Fruit fly (Drosophila melanogaster) whole organism, embryonic: Measurements from ENCODE around the gene RpL27A.

Experiments used
- Antp ChIP-seq: fragments of 200-800 bp; sonication (Bioruptor generic); optimal IDR thresholded peaks from 3 replicates; lab custom pipeline; 2016; ENCODE audit warnings: missing biosample characterization, missing genetic modification characterization
- B-H1 ChIP-seq: fragments of 200-800 bp; sonication (Bioruptor generic); IDR thresholded peaks from 3 replicates; pipeline ENCODE4 v1.3.6; 2022; ENCODE audit warnings: missing biosample characterization, missing genetic modification characterization
- CG10147 ChIP-seq: fragments of 200-800 bp; sonication (Bioruptor generic); optimal IDR thresholded peaks from 2 replicates; lab custom pipeline; 2019; ENCODE audit warnings: missing biosample characterization, mild to moderate bottlenecking, missing genetic modification characterization, moderate library complexity
- CG11695 ChIP-seq: fragments of 200-800 bp; sonication (Bioruptor generic); IDR thresholded peaks from 3 replicates; pipeline ENCODE4 v1.3.6; 2022; ENCODE audit warnings: missing biosample characterization, missing genetic modification characterization
- CG11696 ChIP-seq: fragments of 200-800 bp; sonication (Bioruptor generic); IDR thresholded peaks from 2 replicates; pipeline ENCODE4 v1.3.6; 2022; ENCODE audit warnings: missing biosample characterization, missing genetic modification characterization
- CG12219 ChIP-seq: fragments of 200-800 bp; sonication (Bioruptor generic); optimal IDR thresholded peaks from 3 replicates; lab custom pipeline; 2018; ENCODE audit warnings: missing biosample characterization, mild to moderate bottlenecking, missing genetic modification characterization
- CG13424 ChIP-seq: fragments of 200-800 bp; sonication (Bioruptor generic); optimal IDR thresholded peaks from 2 replicates; lab custom pipeline; 2019; ENCODE audit warnings: missing biosample characterization, mild to moderate bottlenecking, missing genetic modification characterization, moderate library complexity
- CG13894 ChIP-seq: fragments of 200-800 bp; sonication (Bioruptor generic); optimal IDR thresholded peaks from 3 replicates; lab custom pipeline; 2018; ENCODE audit warnings: missing biosample characterization, mild to moderate bottlenecking, missing genetic modification characterization, moderate library complexity
- CG14710 ChIP-seq: fragments of 200-800 bp; sonication (Bioruptor generic); optimal IDR thresholded peaks from 3 replicates; lab custom pipeline; 2019; ENCODE audit warnings: missing biosample characterization, mild to moderate bottlenecking, missing genetic modification characterization, moderate library complexity
- CG15601 ChIP-seq: fragments of 200-800 bp; sonication (Bioruptor generic); optimal IDR thresholded peaks from 3 replicates; lab custom pipeline; 2019; ENCODE audit warnings: missing biosample characterization, mild to moderate bottlenecking, missing genetic modification characterization, moderate library complexity
- CG15696 ChIP-seq: fragments of 200-800 bp; sonication (Bioruptor generic); optimal IDR thresholded peaks from 2 replicates; lab custom pipeline; 2019; ENCODE audit warnings: missing biosample characterization, mild to moderate bottlenecking, missing genetic modification characterization, moderate library complexity
- CG1603 ChIP-seq: fragments of 200-800 bp; sonication (Bioruptor generic); optimal IDR thresholded peaks from 2 replicates; lab custom pipeline; 2019; ENCODE audit warnings: missing biosample characterization, mild to moderate bottlenecking, missing genetic modification characterization, moderate library complexity
- CG17829 ChIP-seq: fragments of 200-800 bp; optimal IDR thresholded peaks from 2 replicates; lab custom pipeline; 2019; ENCODE audit warnings: missing biosample characterization, mild to moderate bottlenecking, missing genetic modification characterization, moderate library complexity
- CG2199 ChIP-seq: fragments of 200-800 bp; sonication (Bioruptor generic); IDR thresholded peaks from 3 replicates; pipeline ENCODE4 v1.3.6; 2022; ENCODE audit warnings: missing biosample characterization, missing genetic modification characterization
- CG34422 ChIP-seq: fragments of 200-800 bp; sonication (Bioruptor generic); IDR thresholded peaks from 3 replicates; pipeline ENCODE4 v1.3.6; 2022; ENCODE audit warnings: missing biosample characterization, missing genetic modification characterization
- CG6175 ChIP-seq: fragments of 200-800 bp; sonication (Bioruptor generic); IDR thresholded peaks from 3 replicates; pipeline ENCODE4 v1.3.6; 2022; ENCODE audit warnings: missing biosample characterization, missing genetic modification characterization
- CG6654 ChIP-seq: fragments of 200-800 bp; sonication (Bioruptor generic); optimal IDR thresholded peaks from 2 replicates; lab custom pipeline; 2017; ENCODE audit warnings: missing biosample characterization, mild to moderate bottlenecking, missing genetic modification characterization
- CG6854 ChIP-seq: fragments of 200-800 bp; sonication (Bioruptor generic); optimal IDR thresholded peaks from 3 replicates; lab custom pipeline; 2017; ENCODE audit warnings: missing biosample characterization, mild to moderate bottlenecking, missing genetic modification characterization
- CG7556 ChIP-seq: fragments of 200-800 bp; sonication (Bioruptor generic); optimal IDR thresholded peaks from 2 replicates; lab custom pipeline; 2017; ENCODE audit warnings: missing biosample characterization, mild to moderate bottlenecking, missing genetic modification characterization
- CG7745 ChIP-seq: fragments of 200-800 bp; sonication (Bioruptor generic); optimal IDR thresholded peaks from 2 replicates; lab custom pipeline; 2018; ENCODE audit warnings: missing biosample characterization, mild to moderate bottlenecking, missing genetic modification characterization, moderate library complexity
- CG7839 ChIP-seq: fragments of 200-800 bp; sonication (Bioruptor generic); optimal IDR thresholded peaks from 3 replicates; lab custom pipeline; 2018; ENCODE audit warnings: missing biosample characterization, mild to moderate bottlenecking, missing genetic modification characterization, moderate library complexity
- CG8359 ChIP-seq: fragments of 200-800 bp; sonication (Bioruptor generic); optimal IDR thresholded peaks from 2 replicates; lab custom pipeline; 2017; ENCODE audit warnings: missing biosample characterization, mild to moderate bottlenecking, missing genetic modification characterization, borderline replicate concordance
- CG8944 ChIP-seq: fragments of 200-800 bp; sonication (Bioruptor generic); optimal IDR thresholded peaks from 3 replicates; lab custom pipeline; 2016; ENCODE audit warnings: missing biosample characterization, missing genetic modification characterization
- CG9932 ChIP-seq: fragments of 200-800 bp; sonication (Bioruptor generic); IDR thresholded peaks from 2 replicates; pipeline ENCODE4 v1.3.6; 2022; ENCODE audit warnings: missing biosample characterization, missing genetic modification characterization
- Dek ChIP-seq: fragments of 200-800 bp; sonication (Bioruptor generic); optimal IDR thresholded peaks from 3 replicates; lab custom pipeline; 2019; ENCODE audit warnings: missing biosample characterization, mild to moderate bottlenecking, missing genetic modification characterization, moderate library complexity
- Ets65A ChIP-seq: fragments of 200-800 bp; sonication (Bioruptor generic); peaks from one replicate; lab custom pipeline; 2016; ENCODE audit warnings: missing biosample characterization, missing genetic modification characterization
- Ets97D ChIP-seq: fragments of 200-800 bp; sonication (Bioruptor generic); optimal IDR thresholded peaks from 3 replicates; lab custom pipeline; 2016; ENCODE audit warnings: missing biosample characterization, missing genetic modification characterization
- Fer1 ChIP-seq: fragments of 200-800 bp; sonication (Bioruptor generic); optimal IDR thresholded peaks from 2 replicates; lab custom pipeline; 2017; ENCODE audit warnings: missing biosample characterization, mild to moderate bottlenecking, missing genetic modification characterization
- H2.0 ChIP-seq: fragments of 200-800 bp; sonication (Bioruptor generic); IDR thresholded peaks from 2 replicates; pipeline ENCODE4 v1.3.6; 2022; ENCODE audit warnings: missing biosample characterization, missing genetic modification characterization
- Hey ChIP-seq: fragments of 200-800 bp; sonication (Bioruptor generic); optimal IDR thresholded peaks from 3 replicates; lab custom pipeline; 2018; ENCODE audit warnings: missing biosample characterization, mild to moderate bottlenecking, missing genetic modification characterization
- Meics ChIP-seq: fragments of 200-800 bp; sonication (Bioruptor generic); optimal IDR thresholded peaks from 2 replicates; lab custom pipeline; 2017; ENCODE audit warnings: missing biosample characterization, mild to moderate bottlenecking, missing genetic modification characterization
- Stat92E ChIP-seq, 3 experiments: fragments of >200 bp in 2 of 3; fragments of 200-800 bp in 1 of 3; sonication (Bioruptor generic) in 1 of 3; optimal IDR thresholded peaks; 2 replicates each; lab custom pipeline; 2017 to 2019; ENCODE audit warnings: missing biosample characterization in 3 of 3, missing genetic modification characterization in 3 of 3, mild to moderate bottlenecking in 1 of 3, moderate library complexity in 1 of 3
- Xbp1 ChIP-seq: fragments of 200-800 bp; sonication (Bioruptor generic); optimal IDR thresholded peaks from 3 replicates; lab custom pipeline; 2016; ENCODE audit warnings: missing biosample characterization, mild to moderate bottlenecking, missing genetic modification characterization
- Xrp1 ChIP-seq: fragments of 200-800 bp; sonication (Bioruptor generic); IDR thresholded peaks from 2 replicates; pipeline ENCODE4 v1.3.6; 2022; ENCODE audit warnings: missing biosample characterization, missing genetic modification characterization
- abd-A ChIP-seq: fragments of 200-800 bp; sonication (Bioruptor generic); optimal IDR thresholded peaks from 3 replicates; lab custom pipeline; 2019; ENCODE audit warnings: missing biosample characterization, mild to moderate bottlenecking, missing genetic modification characterization, moderate library complexity
- crol ChIP-seq: fragments of 200-800 bp; sonication (Bioruptor generic); IDR thresholded peaks from 2 replicates; pipeline ENCODE4 v1.3.6; 2022; ENCODE audit warnings: missing biosample characterization, missing genetic modification characterization
- crp ChIP-seq, 2 experiments: fragments of 200-800 bp; sonication (Bioruptor generic); optimal IDR thresholded peaks; 2 replicates in 1 of 2; 3 replicates in 1 of 2; lab custom pipeline; 2017; ENCODE audit warnings: missing biosample characterization in 2 of 2, missing genetic modification characterization in 2 of 2, mild to moderate bottlenecking in 1 of 2, moderate library complexity in 1 of 2
- dimm ChIP-seq: fragments of 200-800 bp; sonication (Bioruptor generic); IDR thresholded peaks from 2 replicates; pipeline ENCODE4 v1.3.6; 2022; ENCODE audit warnings: missing biosample characterization, missing genetic modification characterization
- dmrt11E ChIP-seq: fragments of 200-800 bp; sonication (Bioruptor generic); optimal IDR thresholded peaks from 3 replicates; lab custom pipeline; 2018; ENCODE audit warnings: missing biosample characterization, mild to moderate bottlenecking, missing genetic modification characterization, moderate library complexity
- ems ChIP-seq: fragments of 200-800 bp; sonication (Bioruptor generic); optimal IDR thresholded peaks from 3 replicates; lab custom pipeline; 2016; ENCODE audit warnings: missing biosample characterization, missing genetic modification characterization
- gem ChIP-seq: fragments of 200-800 bp; sonication (Bioruptor generic); optimal IDR thresholded peaks from 2 replicates; lab custom pipeline; 2019; ENCODE audit warnings: missing biosample characterization, mild to moderate bottlenecking, missing genetic modification characterization, moderate library complexity
- h ChIP-seq: fragments of >200 bp; optimal IDR thresholded peaks from 2 replicates; lab custom pipeline; 2017
- jigr1 ChIP-seq: fragments of 200-800 bp; sonication (Bioruptor generic); IDR thresholded peaks from 3 replicates; pipeline ENCODE4 v1.3.6; 2022; ENCODE audit warnings: missing biosample characterization, missing genetic modification characterization
- pan ChIP-seq, 4 experiments: fragments of >200 bp in 3 of 4; fragments of 200-800 bp in 1 of 4; sonication (Bioruptor generic) in 1 of 4; optimal IDR thresholded peaks in 3 of 4; IDR thresholded peaks in 1 of 4; 2 replicates each; pipeline versions ENCODE4 v1.3.6 to Lab custom; 2017 to 2022; ENCODE audit warnings: missing biosample characterization in 2 of 4, missing genetic modification characterization in 2 of 4, mixed read lengths in 1 of 4
- row ChIP-seq: fragments of 200-800 bp; sonication (Bioruptor generic); IDR thresholded peaks from 3 replicates; pipeline ENCODE4 v1.3.6; 2022; ENCODE audit warnings: missing biosample characterization, missing genetic modification characterization
- slbo ChIP-seq: fragments of 200-800 bp; sonication (Bioruptor generic); IDR thresholded peaks from 2 replicates; pipeline ENCODE4 v1.3.6; 2022; ENCODE audit warnings: missing biosample characterization, missing genetic modification characterization
- stc ChIP-seq: fragments of 200-800 bp; sonication (Bioruptor generic); IDR thresholded peaks from 2 replicates; pipeline ENCODE4 v1.3.6; 2022; ENCODE audit warnings: missing biosample characterization, missing genetic modification characterization
- unpg ChIP-seq: fragments of 200-800 bp; sonication (Bioruptor generic); optimal IDR thresholded peaks from 3 replicates; lab custom pipeline; 2018; ENCODE audit warnings: missing biosample characterization, mild to moderate bottlenecking, missing genetic modification characterization, moderate library complexity
- zen ChIP-seq: fragments of 200-800 bp; sonication (Bioruptor generic); optimal IDR thresholded peaks from 3 replicates; lab custom pipeline; 2018; ENCODE audit warnings: missing biosample characterization, mild to moderate bottlenecking, missing genetic modification characterization, moderate library complexity

The RpL27A gene

dm6 chr2L:4459543-4459942, 1.4 kb upstream of the RpL27A start, which contains the start of the genes mRpL27 and CG15435 (continued):
- TF ChIP-seq pan (optimal IDR thresholded peaks at IDR 0.05; lab: Kevin White, UChicago), result no peak
- TF ChIP-seq pan (GFP tag; optimal IDR thresholded peaks at IDR 0.05 in 1 of 2, IDR thresholded peaks at IDR 0.05 in 1 of 2), result peak in 1 of 2 experiments; percentile 20
- peak; percentile 59 for TF ChIP-seq CG17829
- TF ChIP-seq slbo (GFP tag; lab: Robert Waterston, UW), result peak; percentile 55; the same call in 1 of the 2 replicates
- TF ChIP-seq CG9932 (GFP tag; lab: Robert Waterston, UW), result peak; percentile 48
- TF ChIP-seq Stat92E (GFP tag; optimal IDR thresholded peaks at IDR 0.05; lab: Kevin White, UChicago), result peak in 1 of 3 experiments; percentile 60
- peak; percentile 86 for TF ChIP-seq Ets65A (GFP tag; lab: Kevin White, UChicago)
- peak; percentile 45 for TF ChIP-seq Dek (tag; lab: Kevin White, UChicago)
- TF ChIP-seq CG15696 (tag; lab: Kevin White, UChicago), result peak; percentile 30
- peak; percentile 7 for TF ChIP-seq CG7556
- TF ChIP-seq row (GFP tag; lab: Robert Waterston, UW), result peak; percentile 93
- TF ChIP-seq CG2199, result no peak
- TF ChIP-seq H2.0 (GFP tag; lab: Robert Waterston, UW), result no peak
- peak; percentile 35 for TF ChIP-seq ems (GFP tag; lab: Kevin White, UChicago)
- peak; percentile 56 for TF ChIP-seq zen (tag; lab: Kevin White, UChicago)
- TF ChIP-seq CG7839 (tag; lab: Kevin White, UChicago), result peak; percentile 49
- TF ChIP-seq Fer1 (GFP tag; lab: Kevin White, UChicago), result peak; percentile 53
- TF ChIP-seq Xrp1, result peak; percentile 44; the same call in 1 of the 2 replicates
- peak; percentile 26 for TF ChIP-seq Xbp1 (GFP tag; lab: Kevin White, UChicago)
- peak; percentile 69 for TF ChIP-seq CG15601 (tag; lab: Kevin White, UChicago)
- peak; percentile 2 for TF ChIP-seq CG12219 (GFP tag; lab: Kevin White, UChicago)
- TF ChIP-seq CG10147, result peak; percentile 54
- TF ChIP-seq CG11695 (GFP tag; lab: Robert Waterston, UW), result no peak
- TF ChIP-seq dmrt11E, result peak; percentile 24
- TF ChIP-seq crp (GFP tag; optimal IDR thresholded peaks at IDR 0.05; lab: Kevin White, UChicago), result peak in 1 of 2 experiments; percentile 70
- peak; percentile 31 for TF ChIP-seq CG13894 (tag; lab: Kevin White, UChicago)

- peak; percentile 34 for TF ChIP-seq unpg (GFP tag; lab: Kevin White, UChicago)
- no peak for TF ChIP-seq CG7745
- no peak for TF ChIP-seq Hey
- TF ChIP-seq CG6654 (GFP tag; lab: Kevin White, UChicago), result no peak
- peak; percentile 37 for TF ChIP-seq gem (tag; lab: Kevin White, UChicago)
- TF ChIP-seq Ets97D (GFP tag; lab: Kevin White, UChicago), result peak; percentile 5
- TF ChIP-seq CG8944 (GFP tag; lab: Kevin White, UChicago), result no peak
- peak; percentile 36; the same call in 1 of the 3 replicates for TF ChIP-seq CG34422 (GFP tag; lab: Robert Waterston, UW)
- TF ChIP-seq dimm, result no peak
- peak; percentile 38 for TF ChIP-seq Dek (tag; lab: Kevin White, UChicago)
- no peak for TF ChIP-seq CG8359 (GFP tag; lab: Kevin White, UChicago)
- TF ChIP-seq B-H1 (GFP tag; lab: Robert Waterston, UW), result no peak
- peak; percentile 16 for TF ChIP-seq CG14710 (tag; lab: Kevin White, UChicago)
- TF ChIP-seq CG6175 (GFP tag; lab: Robert Waterston, UW), result no peak
- TF ChIP-seq CG11696, result 0 out of 2 replicates have a peak, but pooled peaks have one; percentile 8
- TF ChIP-seq CG1603, result no peak
- TF ChIP-seq stc (GFP tag; lab: Robert Waterston, UW), result 0 out of 2 replicates have a peak, but pooled peaks have one; percentile 21
- TF ChIP-seq Antp, result no peak
- peak; percentile 19 for TF ChIP-seq Meics
- no peak for TF ChIP-seq jigr1 (GFP tag; lab: Robert Waterston, UW)
- peak; percentile 18 for TF ChIP-seq CG6854
- no peak for TF ChIP-seq abd-A (tag; lab: Kevin White, UChicago)
- TF ChIP-seq h (lab: Kevin White, UChicago), result no peak
- TF ChIP-seq crol (GFP tag; lab: Robert Waterston, UW), result 0 out of 2 replicates have a peak, but pooled peaks have one; percentile 15
- TF ChIP-seq CG13424 (tag; lab: Kevin White, UChicago), result peak; percentile 21
These were observed 1.6 kb downstream of the RpL27A start, which contains the start of gene Gs1l for dm6 chr2L:4456539-4456994. Gs1l (minus strand) TSS chr2L:4456807.
